Fruit fly (Drosophila melanogaster) whole organism: ENCODE measurements around the gene CG10096.

Experiments used
- Dll ChIP-seq: fragments of >200 bp; optimal IDR thresholded peaks from 2 replicates; lab custom pipeline; 2017
- EcR ChIP-seq, 2 experiments: fragments of >200 bp; optimal IDR thresholded peaks; 2 replicates each; lab custom pipeline; 2017; ENCODE audit warnings: missing biosample characterization in 2 of 2, missing genetic modification characterization in 2 of 2, missing genetic modification reagents in 2 of 2
- pan ChIP-seq: fragments of >200 bp; optimal IDR thresholded peaks from 2 replicates; lab custom pipeline; 2017
- psq ChIP-seq: fragments of >200 bp; optimal IDR thresholded peaks from 2 replicates; lab custom pipeline; 2017
- usp ChIP-seq: fragments of >200 bp; optimal IDR thresholded peaks from 2 replicates; lab custom pipeline; 2017; ENCODE audit warnings: missing biosample characterization, missing genetic modification characterization, mixed read lengths

- TF ChIP-seq EcR (GFP tag; optimal IDR thresholded peaks at IDR 0.05; lab: Kevin White, UChicago), result no peak
- TF ChIP-seq usp, result no peak
- no peak for TF ChIP-seq Dll (lab: Kevin White, UChicago)
- TF ChIP-seq pan (lab: Kevin White, UChicago), result no peak
- no peak for TF ChIP-seq psq (lab: Kevin White, UChicago)
Measured at dm6 chr3R:12445468-12445867, 49.7 kb upstream of the CG10096 start.
